Worm (Caenorhabditis elegans) whole organism, L3 larva: ENCODE measurements around the gene rig-4.
A peak's percentile ranks its signal among the peaks of the same experiment; 100 is the strongest.

ENCODE experiments used
- R02D3.7 ChIP-seq: fragments of 150-350 bp; optimal IDR thresholded peaks from 2 replicates; lab custom pipeline; 2014; ENCODE audit warnings: missing biosample characterization, missing genetic modification characterization
- ZK546.5 ChIP-seq: sonication (generic microtip); optimal IDR thresholded peaks from 2 replicates; lab custom pipeline; 2017; ENCODE audit warnings: missing biosample characterization, missing genetic modification characterization
- aly-2 ChIP-seq: fragments of 150-350 bp; optimal IDR thresholded peaks from 2 replicates; lab custom pipeline; 2014; ENCODE audit warnings: missing biosample characterization, missing genetic modification characterization
- ceh-16 ChIP-seq: sonication (generic microtip); optimal IDR thresholded peaks from 2 replicates; lab custom pipeline; 2017; ENCODE audit warnings: missing biosample characterization, missing genetic modification characterization
- ceh-28 ChIP-seq: fragments of 150-350 bp; optimal IDR thresholded peaks from 2 replicates; lab custom pipeline; 2014; ENCODE audit warnings: missing biosample characterization, missing genetic modification reagents, missing genetic modification characterization
- ceh-82 ChIP-seq: fragments of 150-350 bp; optimal IDR thresholded peaks from 2 replicates; lab custom pipeline; 2014; ENCODE audit warnings: missing biosample characterization, missing genetic modification characterization
- ceh-9 ChIP-seq: sonication (generic microtip); optimal IDR thresholded peaks from 2 replicates; lab custom pipeline; 2018; ENCODE audit warnings: missing biosample characterization, missing genetic modification characterization
- daf-12 ChIP-seq: fragments of 150-350 bp; optimal IDR thresholded peaks from 2 replicates; lab custom pipeline; 2014; ENCODE audit warnings: missing biosample characterization, missing genetic modification reagents, missing genetic modification characterization
- egl-5 ChIP-seq: fragments of 150-350 bp; optimal IDR thresholded peaks from 2 replicates; lab custom pipeline; 2017; ENCODE audit warnings: missing biosample characterization, missing genetic modification reagents, missing genetic modification characterization, inconsistent platforms
- elt-1 ChIP-seq: fragments of 150-350 bp; optimal IDR thresholded peaks from 2 replicates; lab custom pipeline; 2014; ENCODE audit warnings: missing biosample characterization, missing genetic modification characterization
- elt-2 ChIP-seq: sonication (generic microtip); optimal IDR thresholded peaks from 2 replicates; lab custom pipeline; 2016; ENCODE audit warnings: missing genetic modification reagents, mild to moderate bottlenecking, missing genetic modification characterization, missing compliant biosample characterization
- elt-3 ChIP-seq, 3 experiments: fragments of 150-350 bp in 1 of 3; sonication (generic microtip) in 2 of 3; optimal IDR thresholded peaks; 2 replicates in 2 of 3; 4 replicates in 1 of 3; lab custom pipeline; 2014 to 2017; ENCODE audit warnings: missing biosample characterization in 3 of 3, missing genetic modification characterization in 3 of 3
- fkh-2 ChIP-seq: fragments of 150-350 bp; optimal IDR thresholded peaks from 2 replicates; lab custom pipeline; 2014; ENCODE audit warnings: missing biosample characterization, missing genetic modification reagents, missing genetic modification characterization
- hmg-11 ChIP-seq: sonication (generic microtip); optimal IDR thresholded peaks from 2 replicates; lab custom pipeline; 2016; ENCODE audit warnings: missing genetic modification characterization, missing compliant biosample characterization
- jun-1 ChIP-seq: fragments of 150-350 bp; optimal IDR thresholded peaks from 2 replicates; lab custom pipeline; 2014; ENCODE audit warnings: missing biosample characterization, missing genetic modification reagents, missing genetic modification characterization
- lin-15B ChIP-seq: fragments of 150-350 bp; optimal IDR thresholded peaks from 2 replicates; lab custom pipeline; 2014; ENCODE audit warnings: missing biosample characterization, missing genetic modification characterization
- lin-39 ChIP-seq: fragments of 150-350 bp; optimal IDR thresholded peaks from 2 replicates; lab custom pipeline; 2018; ENCODE audit warnings: missing biosample characterization, missing genetic modification reagents, missing genetic modification characterization
- lsy-12 ChIP-seq: sonication (generic microtip); optimal IDR thresholded peaks from 2 replicates; lab custom pipeline; 2016; ENCODE audit warnings: mild to moderate bottlenecking, missing genetic modification characterization, missing compliant biosample characterization
- mdl-1 ChIP-seq: fragments of 150-350 bp; optimal IDR thresholded peaks from 2 replicates; lab custom pipeline; 2014; ENCODE audit warnings: missing biosample characterization, missing genetic modification characterization
- mml-1 ChIP-seq: fragments of 150-350 bp; sonication (generic microtip); optimal IDR thresholded peaks from 3 replicates; lab custom pipeline; 2014; ENCODE audit warnings: missing biosample characterization, missing genetic modification characterization
- nfya-1 ChIP-seq: sonication (generic microtip); optimal IDR thresholded peaks from 2 replicates; lab custom pipeline; 2017; ENCODE audit warnings: missing genetic modification characterization, mild to moderate bottlenecking, missing compliant biosample characterization, antibody characterized with exemption, moderate library complexity; ENCODE audit not compliant: insufficient read depth
- nhr-11 ChIP-seq: fragments of 150-350 bp; optimal IDR thresholded peaks from 2 replicates; lab custom pipeline; 2014; ENCODE audit warnings: missing biosample characterization, missing genetic modification characterization
- nhr-12 ChIP-seq: fragments of 150-350 bp; optimal IDR thresholded peaks from 2 replicates; lab custom pipeline; 2014; ENCODE audit warnings: missing biosample characterization, missing genetic modification characterization
- nhr-23 ChIP-seq: fragments of 150-350 bp; optimal IDR thresholded peaks from 2 replicates; lab custom pipeline; 2014; ENCODE audit warnings: missing biosample characterization, missing genetic modification reagents, missing genetic modification characterization
- nhr-43 ChIP-seq: sonication (generic microtip); optimal IDR thresholded peaks from 2 replicates; lab custom pipeline; 2016; ENCODE audit warnings: mild to moderate bottlenecking, missing genetic modification characterization, missing compliant biosample characterization; ENCODE audit not compliant: poor library complexity, severe bottlenecking
- nhr-67 ChIP-seq: fragments of 150-350 bp; optimal IDR thresholded peaks from 2 replicates; lab custom pipeline; 2014; ENCODE audit warnings: missing biosample characterization, missing genetic modification characterization
- nhr-76 ChIP-seq: fragments of 150-350 bp; sonication (generic microtip); optimal IDR thresholded peaks from 5 replicates; lab custom pipeline; 2014; ENCODE audit warnings: missing biosample characterization, missing genetic modification characterization
- nhr-77 ChIP-seq: fragments of 150-350 bp; optimal IDR thresholded peaks from 2 replicates; lab custom pipeline; 2014; ENCODE audit warnings: missing biosample characterization, missing genetic modification characterization
- pha-4 ChIP-seq: fragments of 150-350 bp; optimal IDR thresholded peaks from 2 replicates; lab custom pipeline; 2014; ENCODE audit warnings: missing biosample characterization, missing genetic modification reagents, missing genetic modification characterization
- pqm-1 ChIP-seq: fragments of 150-350 bp; optimal IDR thresholded peaks from 2 replicates; lab custom pipeline; 2017; ENCODE audit warnings: missing biosample characterization, missing genetic modification characterization, inconsistent platforms
- sea-2 ChIP-seq: fragments of 150-350 bp; sonication (generic microtip); optimal IDR thresholded peaks from 4 replicates; lab custom pipeline; 2014; ENCODE audit warnings: missing biosample characterization, missing genetic modification reagents, missing genetic modification characterization
- skn-1 ChIP-seq: fragments of 150-350 bp; optimal IDR thresholded peaks from 2 replicates; lab custom pipeline; 2014; ENCODE audit warnings: missing biosample characterization, missing genetic modification characterization
- snpc-4 ChIP-seq: fragments of 150-350 bp; optimal IDR thresholded peaks from 2 replicates; lab custom pipeline; 2014; ENCODE audit warnings: missing biosample characterization, missing genetic modification characterization
- tbx-2 ChIP-seq: sonication (generic microtip); optimal IDR thresholded peaks from 2 replicates; lab custom pipeline; 2016; ENCODE audit warnings: mild to moderate bottlenecking, missing genetic modification characterization, missing compliant biosample characterization
- unc-39 ChIP-seq: sonication (generic microtip); optimal IDR thresholded peaks from 4 replicates; lab custom pipeline; 2017; ENCODE audit warnings: missing biosample characterization, missing genetic modification characterization
- zag-1 ChIP-seq: fragments of 150-350 bp; optimal IDR thresholded peaks from 2 replicates; lab custom pipeline; 2014; ENCODE audit warnings: missing biosample characterization, missing genetic modification characterization
- ztf-11 ChIP-seq: fragments of 150-350 bp; optimal IDR thresholded peaks from 2 replicates; lab custom pipeline; 2014; ENCODE audit warnings: missing biosample characterization, missing genetic modification characterization
- ztf-4 ChIP-seq: fragments of 150-350 bp; optimal IDR thresholded peaks from 2 replicates; lab custom pipeline; 2014; ENCODE audit warnings: missing biosample characterization, missing genetic modification characterization

Gene rig-4

ce11 chrIV:8016694-8017093 lies 12.8 kb upstream of the rig-4 start, which contains the start of gene elpc-4:
Gene elpc-4, plus strand, starts transcription at chrIV:8016994.
- no peak for TF ChIP-seq pqm-1 (tag; lab: Kevin White, UChicago)
- no peak for TF ChIP-seq elt-3 (tag; optimal IDR thresholded peaks at IDR 0.05; lab: Kevin White, UChicago)
- no peak for TF ChIP-seq fkh-2 (tag; lab: Kevin White, UChicago)
- no peak for TF ChIP-seq zag-1 (tag; lab: Kevin White, UChicago)
- no peak for TF ChIP-seq elt-1 (tag; lab: Kevin White, UChicago)
- no peak for TF ChIP-seq nhr-11 (tag; lab: Kevin White, UChicago)
- no peak for TF ChIP-seq mdl-1
- TF ChIP-seq R02D3.7 (tag; lab: Kevin White, UChicago), result no peak
- TF ChIP-seq jun-1 (tag; lab: Kevin White, UChicago), result no peak
- no peak for TF ChIP-seq lin-39 (tag; lab: Kevin White, UChicago)
- no peak for TF ChIP-seq ztf-4
- no peak for TF ChIP-seq nhr-12 (tag; lab: Kevin White, UChicago)
- TF ChIP-seq ceh-16, result no peak
- TF ChIP-seq pha-4, result no peak
- no peak for TF ChIP-seq mml-1
- TF ChIP-seq daf-12 (tag; lab: Kevin White, UChicago), result no peak

DNA sequence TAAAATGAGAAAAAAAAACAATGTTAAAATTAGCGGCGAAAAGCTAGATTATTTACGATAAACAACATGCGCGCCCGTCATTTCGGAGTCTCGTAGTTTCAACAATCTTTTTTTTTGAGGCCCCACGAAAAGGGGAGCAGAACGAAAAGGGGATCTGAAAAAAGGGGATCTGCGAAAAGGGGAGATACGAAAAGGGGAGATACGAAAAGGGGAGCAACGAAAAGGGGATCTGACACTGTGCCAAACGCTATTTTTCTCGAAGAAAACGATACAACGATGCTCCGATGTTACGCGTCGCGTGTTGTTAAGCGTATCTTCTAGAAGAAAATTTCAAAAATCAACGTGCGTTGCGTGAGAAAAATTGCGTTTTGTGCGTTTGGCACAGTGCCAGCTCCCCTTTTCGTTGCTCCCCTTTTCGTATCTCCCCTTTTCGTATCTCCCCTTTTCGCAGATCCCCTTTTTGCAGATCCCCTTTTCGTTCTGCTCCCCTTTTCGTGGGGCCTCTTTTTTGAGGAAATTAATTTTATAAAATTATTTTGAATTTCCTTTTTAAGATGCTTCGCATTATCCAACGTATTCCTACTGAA lies 11.9 kb upstream of the rig-4 start, which contains the start of gene C26B2.7:
Gene C26B2.7, plus strand, starts transcription at position 549 of the 587 bp plus-strand sequence.
- TF ChIP-seq nhr-23 (peak; percentile 19), lsy-12 (tag; lab: Kevin White, UChicago) (peak; percentile 44), hmg-11 (peak; percentile 37), pha-4 (peak; percentile 74), elt-2 (peak; percentile 31), jun-1 (tag; lab: Kevin White, UChicago) (peak; percentile 29), nhr-43 (peak; percentile 80), nfya-1 (tag; lab: Kevin White, UChicago) (peak; percentile 55), ceh-82 (tag; lab: Kevin White, UChicago) (peak; percentile 36), snpc-4 (peak; percentile 20), lin-15B (tag; lab: Kevin White, UChicago) (peak; percentile 52), R02D3.7 (tag; lab: Kevin White, UChicago) (peak; percentile 87)

ce11 chrIV:8013849-8014248 lies 9.9 kb upstream of the rig-4 start, which contains the start of gene C26B2.8:
Gene C26B2.8, plus strand, starts transcription at chrIV:8014149.
- TF ChIP-seq ztf-4, result no peak
- TF ChIP-seq unc-39 (tag; lab: Kevin White, UChicago), result no peak
- no peak for TF ChIP-seq elt-2
- TF ChIP-seq nhr-67, result no peak
- no peak for TF ChIP-seq nhr-76 (tag; lab: Kevin White, UChicago)
- no peak for TF ChIP-seq zag-1 (tag; lab: Kevin White, UChicago)
- no peak for TF ChIP-seq jun-1 (tag; lab: Kevin White, UChicago)
- no peak for TF ChIP-seq ceh-28 (tag; lab: Kevin White, UChicago)
- no peak for TF ChIP-seq lin-15B (tag; lab: Kevin White, UChicago)
- TF ChIP-seq lsy-12 (tag; lab: Kevin White, UChicago), result no peak
- no peak for TF ChIP-seq skn-1 (tag; lab: Kevin White, UChicago)
- no peak for TF ChIP-seq pha-4
- no peak for TF ChIP-seq ZK546.5 (tag; lab: Kevin White, UChicago)
- TF ChIP-seq daf-12 (tag; lab: Kevin White, UChicago), result no peak
- TF ChIP-seq ztf-11, result no peak

DNA sequence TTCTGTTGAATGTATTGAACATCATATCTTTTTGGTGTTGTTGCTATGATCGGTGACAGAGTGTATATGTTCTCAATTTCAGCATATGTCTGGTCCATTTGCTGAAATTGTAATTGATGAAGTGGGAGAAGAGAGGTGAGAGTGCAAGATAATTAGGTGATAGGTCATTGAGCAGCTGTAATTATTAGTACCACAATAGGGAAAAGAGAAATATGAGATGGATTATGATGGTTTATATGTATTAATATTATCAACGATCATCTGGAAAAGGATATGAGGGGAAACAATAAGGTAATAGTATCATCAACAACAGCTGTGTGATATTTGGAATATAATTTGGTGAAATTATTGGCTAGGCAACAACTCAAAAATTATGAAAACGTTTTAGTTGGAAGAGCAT lies 8.4 kb upstream of the rig-4 start, which contains the start of gene Y42H9B.3:
Gene Y42H9B.3, minus strand, starts transcription at position 101 of the 400 bp plus-strand sequence.
- no peak for TF ChIP-seq ceh-82 (tag; lab: Kevin White, UChicago)
- TF ChIP-seq tbx-2 (tag; lab: Kevin White, UChicago), result no peak
- no peak for TF ChIP-seq unc-39 (tag; lab: Kevin White, UChicago)
- TF ChIP-seq lin-39 (tag; lab: Kevin White, UChicago), result no peak
- no peak for TF ChIP-seq nhr-43
- TF ChIP-seq ceh-9, result no peak
- no peak for TF ChIP-seq jun-1 (tag; lab: Kevin White, UChicago)
- no peak for TF ChIP-seq ZK546.5 (tag; lab: Kevin White, UChicago)
- TF ChIP-seq nhr-77 (tag; lab: Kevin White, UChicago), result no peak
- no peak for TF ChIP-seq sea-2 (GFP tag; lab: Kevin White, UChicago)
- no peak for TF ChIP-seq mdl-1
- no peak for TF ChIP-seq egl-5 (tag; lab: Kevin White, UChicago)
- no peak for TF ChIP-seq aly-2 (tag; lab: Kevin White, UChicago)
- TF ChIP-seq ceh-28 (tag; lab: Kevin White, UChicago), result no peak
- TF ChIP-seq nhr-12 (tag; lab: Kevin White, UChicago), result no peak
